Fruit fly (Drosophila melanogaster) whole organism, embryonic: ENCODE measurements around the gene zuc.

Experiments used
- Ada2b ChIP-seq: fragments of 200-800 bp; sonication (Bioruptor generic); IDR thresholded peaks from 2 replicates; pipeline ENCODE4 v1.3.6; 2022; ENCODE audit warnings: missing biosample characterization, missing genetic modification characterization
- Adf1 ChIP-seq: fragments of 200-800 bp; sonication (Bioruptor generic); IDR thresholded peaks from 2 replicates; pipeline ENCODE4 v1.3.6; 2022; ENCODE audit warnings: missing biosample characterization, missing genetic modification characterization
- B-H1 ChIP-seq: fragments of 200-800 bp; sonication (Bioruptor generic); IDR thresholded peaks from 3 replicates; pipeline ENCODE4 v1.3.6; 2022; ENCODE audit warnings: missing biosample characterization, missing genetic modification characterization
- Bdp1 ChIP-seq: fragments of 200-800 bp; sonication (Bioruptor generic); optimal IDR thresholded peaks from 3 replicates; lab custom pipeline; 2016; ENCODE audit warnings: missing biosample characterization, missing genetic modification characterization
- CG1024 ChIP-seq: fragments of 200-800 bp; sonication (Bioruptor generic); IDR thresholded peaks from 2 replicates; pipeline ENCODE4 v1.3.6; 2022; ENCODE audit warnings: missing biosample characterization, missing genetic modification characterization
- CG10267 ChIP-seq: fragments of 200-800 bp; sonication (Bioruptor generic); optimal IDR thresholded peaks from 2 replicates; lab custom pipeline; 2018; ENCODE audit warnings: missing biosample characterization, mild to moderate bottlenecking, missing genetic modification characterization, moderate library complexity
- CG13123 ChIP-seq: fragments of 200-800 bp; sonication (Bioruptor generic); optimal IDR thresholded peaks from 2 replicates; lab custom pipeline; 2016; ENCODE audit warnings: missing biosample characterization, missing genetic modification characterization
- CG13894 ChIP-seq: fragments of 200-800 bp; sonication (Bioruptor generic); optimal IDR thresholded peaks from 3 replicates; lab custom pipeline; 2018; ENCODE audit warnings: missing biosample characterization, mild to moderate bottlenecking, missing genetic modification characterization, moderate library complexity
- CG15269 ChIP-seq: fragments of 200-800 bp; sonication (Bioruptor generic); optimal IDR thresholded peaks from 2 replicates; lab custom pipeline; 2018; ENCODE audit warnings: missing biosample characterization, mild to moderate bottlenecking, missing genetic modification characterization, moderate library complexity
- CG1602 ChIP-seq: fragments of 200-800 bp; sonication (Bioruptor generic); optimal IDR thresholded peaks from 3 replicates; lab custom pipeline; 2016; ENCODE audit warnings: missing biosample characterization, missing genetic modification characterization
- CG16813 ChIP-seq: fragments of 200-800 bp; sonication (Bioruptor generic); IDR thresholded peaks from 3 replicates; pipeline ENCODE4 v1.3.6; 2022; ENCODE audit warnings: missing biosample characterization, missing genetic modification characterization; ENCODE audit not compliant: partially characterized antibody
- CG16863 ChIP-seq: fragments of 200-800 bp; sonication (Bioruptor generic); optimal IDR thresholded peaks from 3 replicates; lab custom pipeline; 2016; ENCODE audit warnings: missing biosample characterization, missing genetic modification characterization
- CG18011 ChIP-seq: fragments of 200-800 bp; sonication (Bioruptor generic); optimal IDR thresholded peaks from 2 replicates; lab custom pipeline; 2017; ENCODE audit warnings: missing biosample characterization, missing genetic modification characterization, mild to moderate bottlenecking, moderate library complexity, missing genotype
- CG1832 ChIP-seq: fragments of 200-800 bp; sonication (Bioruptor generic); optimal IDR thresholded peaks from 2 replicates; lab custom pipeline; 2017; ENCODE audit warnings: missing biosample characterization, mild to moderate bottlenecking, missing genetic modification characterization, inconsistent platforms
- CG18476 ChIP-seq: fragments of 200-800 bp; sonication (Bioruptor generic); optimal IDR thresholded peaks from 2 replicates; lab custom pipeline; 2016; ENCODE audit warnings: missing biosample characterization, mild to moderate bottlenecking, missing genetic modification characterization
- CG2678 ChIP-seq: fragments of 200-800 bp; sonication (Bioruptor generic); optimal IDR thresholded peaks from 3 replicates; lab custom pipeline; 2019; ENCODE audit warnings: missing biosample characterization, mild to moderate bottlenecking, missing genetic modification characterization, moderate library complexity
- CG32532 ChIP-seq: fragments of 200-800 bp; sonication (Bioruptor generic); IDR thresholded peaks from 2 replicates; pipeline ENCODE4 v1.3.6; 2022; ENCODE audit warnings: missing biosample characterization, missing genetic modification characterization
- CG32772 ChIP-seq: fragments of 200-800 bp; sonication (Bioruptor generic); IDR thresholded peaks from 2 replicates; pipeline ENCODE4 v1.3.6; 2022; ENCODE audit warnings: missing biosample characterization, missing genetic modification characterization
- CG8089 ChIP-seq: fragments of 200-800 bp; sonication (Bioruptor generic); optimal IDR thresholded peaks from 3 replicates; lab custom pipeline; 2016; ENCODE audit warnings: missing biosample characterization, missing genetic modification characterization
- CG8290 ChIP-seq, 3 experiments: fragments of 200-800 bp; sonication (Bioruptor generic); optimal IDR thresholded peaks; 2 replicates each; lab custom pipeline; 2016 to 2019; ENCODE audit warnings: missing biosample characterization in 3 of 3, missing genetic modification characterization in 3 of 3, mild to moderate bottlenecking in 2 of 3, moderate library complexity in 1 of 3
- CG9817 ChIP-seq: fragments of 200-800 bp; sonication (Bioruptor generic); optimal IDR thresholded peaks from 2 replicates; lab custom pipeline; 2018; ENCODE audit warnings: missing biosample characterization, mild to moderate bottlenecking, missing genetic modification characterization, moderate library complexity
- CG9932 ChIP-seq: fragments of 200-800 bp; sonication (Bioruptor generic); IDR thresholded peaks from 2 replicates; pipeline ENCODE4 v1.3.6; 2022; ENCODE audit warnings: missing biosample characterization, missing genetic modification characterization
- Chrac-16 ChIP-seq: fragments of 200-800 bp; sonication (Bioruptor generic); optimal IDR thresholded peaks from 3 replicates; lab custom pipeline; 2016; ENCODE audit warnings: missing biosample characterization, missing genetic modification characterization
- D19A ChIP-seq: fragments of 200-800 bp; optimal IDR thresholded peaks from 3 replicates; lab custom pipeline; 2019; ENCODE audit warnings: missing biosample characterization, mild to moderate bottlenecking, missing genetic modification characterization, moderate library complexity
- Dad ChIP-seq: fragments of 200-800 bp; sonication (Bioruptor generic); optimal IDR thresholded peaks from 3 replicates; lab custom pipeline; 2016; ENCODE audit warnings: missing biosample characterization, missing genetic modification characterization
- Fer1 ChIP-seq: fragments of 200-800 bp; sonication (Bioruptor generic); optimal IDR thresholded peaks from 2 replicates; lab custom pipeline; 2017; ENCODE audit warnings: missing biosample characterization, mild to moderate bottlenecking, missing genetic modification characterization
- H2.0 ChIP-seq: fragments of 200-800 bp; sonication (Bioruptor generic); IDR thresholded peaks from 2 replicates; pipeline ENCODE4 v1.3.6; 2022; ENCODE audit warnings: missing biosample characterization, missing genetic modification characterization
- Hmx ChIP-seq: fragments of 200-800 bp; sonication (Bioruptor generic); optimal IDR thresholded peaks from 2 replicates; lab custom pipeline; 2016; ENCODE audit warnings: missing biosample characterization, missing genetic modification characterization
- Scr ChIP-seq: fragments of 200-800 bp; sonication (Bioruptor generic); IDR thresholded peaks from 2 replicates; pipeline ENCODE4 v1.3.6; 2022; ENCODE audit warnings: missing biosample characterization, missing genetic modification characterization; ENCODE audit not compliant: partially characterized antibody
- Stat92E ChIP-seq, 3 experiments: fragments of >200 bp in 2 of 3; fragments of 200-800 bp in 1 of 3; sonication (Bioruptor generic) in 1 of 3; optimal IDR thresholded peaks; 2 replicates each; lab custom pipeline; 2017 to 2019; ENCODE audit warnings: missing biosample characterization in 3 of 3, missing genetic modification characterization in 3 of 3, mild to moderate bottlenecking in 1 of 3, moderate library complexity in 1 of 3
- az2 ChIP-seq: fragments of 200-800 bp; sonication (Bioruptor generic); optimal IDR thresholded peaks from 3 replicates; lab custom pipeline; 2016; ENCODE audit warnings: missing biosample characterization, missing genetic modification characterization
- cad ChIP-seq: fragments of >200 bp; optimal IDR thresholded peaks from 2 replicates; lab custom pipeline; 2017; ENCODE audit warnings: missing biosample characterization, missing genetic modification characterization
- chm ChIP-seq: fragments of 200-800 bp; sonication (Bioruptor generic); IDR thresholded peaks from 2 replicates; pipeline ENCODE4 v1.3.6; 2022; ENCODE audit warnings: missing biosample characterization, missing genetic modification characterization
- crc ChIP-seq: fragments of 200-800 bp; sonication (Bioruptor generic); optimal IDR thresholded peaks from 2 replicates; lab custom pipeline; 2016; ENCODE audit warnings: missing biosample characterization, missing genetic modification characterization
- ewg ChIP-seq: fragments of 200-800 bp; sonication (Bioruptor generic); optimal IDR thresholded peaks from 3 replicates; lab custom pipeline; 2017; ENCODE audit warnings: mild to moderate bottlenecking, missing biosample characterization, missing genetic modification reagents, missing genetic modification characterization
- hbn ChIP-seq: fragments of 200-800 bp; sonication (Bioruptor generic); IDR thresholded peaks from 2 replicates; pipeline ENCODE4 v1.3.6; 2022; ENCODE audit warnings: missing biosample characterization, missing genetic modification characterization; ENCODE audit not compliant: partially characterized antibody
- jing ChIP-seq: fragments of 200-800 bp; sonication (Bioruptor generic); optimal IDR thresholded peaks from 2 replicates; lab custom pipeline; 2018; ENCODE audit warnings: missing biosample characterization, mild to moderate bottlenecking, missing genetic modification characterization
- lab ChIP-seq: fragments of 200-800 bp; sonication (Bioruptor generic); optimal IDR thresholded peaks from 3 replicates; lab custom pipeline; 2017; ENCODE audit warnings: missing biosample characterization, missing genetic modification characterization, mild to moderate bottlenecking, moderate library complexity, missing genetic modification reagents
- pb ChIP-seq: fragments of 200-800 bp; sonication (Bioruptor generic); optimal IDR thresholded peaks from 3 replicates; lab custom pipeline; 2016; ENCODE audit warnings: missing biosample characterization, missing genetic modification characterization
- pzg ChIP-seq: fragments of 200-800 bp; sonication (Bioruptor generic); optimal IDR thresholded peaks from 3 replicates; lab custom pipeline; 2018; ENCODE audit warnings: missing biosample characterization, mild to moderate bottlenecking, missing genetic modification characterization, moderate library complexity
- ro ChIP-seq: fragments of 200-800 bp; sonication (Bioruptor generic); IDR thresholded peaks from 2 replicates; pipeline ENCODE4 v1.3.6; 2022; ENCODE audit warnings: missing biosample characterization, missing genetic modification characterization
- sna ChIP-seq: fragments of 200-800 bp; sonication (Bioruptor generic); IDR thresholded peaks from 2 replicates; pipeline ENCODE4 v1.3.6; 2022; ENCODE audit warnings: missing biosample characterization, missing genetic modification characterization; ENCODE audit not compliant: partially characterized antibody
- ssp ChIP-seq: fragments of 200-800 bp; sonication (Bioruptor generic); IDR thresholded peaks from 2 replicates; pipeline ENCODE4 v1.3.6; 2022; ENCODE audit warnings: missing biosample characterization, missing genetic modification characterization
- stc ChIP-seq: fragments of 200-800 bp; sonication (Bioruptor generic); IDR thresholded peaks from 2 replicates; pipeline ENCODE4 v1.3.6; 2022; ENCODE audit warnings: missing biosample characterization, missing genetic modification characterization
- tup ChIP-seq: fragments of 200-800 bp; sonication (Bioruptor generic); optimal IDR thresholded peaks from 2 replicates; lab custom pipeline; 2016; ENCODE audit warnings: missing biosample characterization, mild to moderate bottlenecking, missing genetic modification characterization, moderate library complexity
- z ChIP-seq: fragments of 200-800 bp; sonication (Bioruptor generic); IDR thresholded peaks from 3 replicates; pipeline ENCODE4 v1.3.6; 2022; ENCODE audit warnings: missing biosample characterization, missing genetic modification characterization
- zen2 ChIP-seq: fragments of 200-800 bp; sonication (Bioruptor generic); IDR thresholded peaks from 3 replicates; pipeline ENCODE4 v1.3.6; 2022; ENCODE audit warnings: missing biosample characterization, missing genetic modification characterization; ENCODE audit not compliant: partially characterized antibody
- zf30C ChIP-seq: fragments of 200-800 bp; sonication (Bioruptor generic); optimal IDR thresholded peaks from 3 replicates; lab custom pipeline; 2018; ENCODE audit warnings: missing biosample characterization, mild to moderate bottlenecking, missing genetic modification characterization

Gene zuc

dm6 chr2L:12011682-12012655, 22.3 kb upstream of the zuc start (continued):
- TF ChIP-seq CG13123 (GFP tag; lab: Kevin White, UChicago) (no peak), pzg (GFP tag; lab: Kevin White, UChicago) (peak; percentile 67), CG8089 (peak; percentile 56), CG16813 (no peak), Adf1 (GFP tag; lab: Robert Waterston, UW) (no peak), Ada2b (no peak), zf30C (GFP tag; lab: Kevin White, UChicago) (no peak), chm (GFP tag; lab: Robert Waterston, UW) (no peak), cad (GFP tag; lab: Kevin White, UChicago) (peak; percentile 77), az2 (GFP tag; lab: Kevin White, UChicago) (peak; percentile 69), CG16863 (GFP tag; lab: Kevin White, UChicago) (peak; percentile 68), CG13894 (tag; lab: Kevin White, UChicago) (peak; percentile 90), tup (GFP tag; lab: Kevin White, UChicago) (peak; percentile 24), crc (GFP tag; lab: Kevin White, UChicago) (peak; percentile 17), B-H1 (no peak), Hmx (GFP tag; lab: Kevin White, UChicago) (no peak), Fer1 (GFP tag; lab: Kevin White, UChicago) (peak; percentile 90), ro (GFP tag; lab: Robert Waterston, UW) (no peak), CG15269 (tag; lab: Kevin White, UChicago) (peak; percentile 62), CG8290 (GFP tag; optimal IDR thresholded peaks at IDR 0.05; lab: Kevin White, UChicago) (no peak), CG8290 (tag; optimal IDR thresholded peaks at IDR 0.05; lab: Kevin White, UChicago) (peak; percentile 15 to 96), CG18011 (GFP tag; lab: Kevin White, UChicago) (peak; percentile 36), CG9817 (tag; lab: Kevin White, UChicago) (peak; percentile 40), CG10267 (tag; lab: Kevin White, UChicago) (peak; percentile 55), CG18476 (GFP tag; lab: Kevin White, UChicago) (no peak), z (GFP tag; lab: Robert Waterston, UW) (no peak), Chrac-16 (GFP tag; lab: Kevin White, UChicago) (peak; percentile 64), sna (no peak), D19A (tag; lab: Kevin White, UChicago) (peak; percentile 67), CG32532 (GFP tag; lab: Robert Waterston, UW) (no peak), jing (GFP tag; lab: Kevin White, UChicago) (no peak), CG1602 (no peak), CG2678 (peak; percentile 71), lab (peak; percentile 94), zen2 (GFP tag; lab: Robert Waterston, UW) (no peak), Bdp1 (GFP tag; lab: Kevin White, UChicago) (peak; percentile 63), ssp (no peak), pb (GFP tag; lab: Kevin White, UChicago) (peak; percentile 78), hbn (GFP tag; lab: Robert Waterston, UW) (no peak), ewg (GFP tag; lab: Kevin White, UChicago) (peak; percentile 48), stc (no peak), Stat92E (GFP tag; optimal IDR thresholded peaks at IDR 0.05; lab: Kevin White, UChicago) (peak in 1 of 3 experiments; percentile 74), Scr (GFP tag; lab: Robert Waterston, UW) (no peak), H2.0 (GFP tag; lab: Robert Waterston, UW) (no peak), CG32772 (GFP tag; lab: Robert Waterston, UW) (no peak), Dad (peak; percentile 79), CG1024 (GFP tag; lab: Robert Waterston, UW) (no peak), CG9932 (GFP tag; lab: Robert Waterston, UW) (no peak), CG1832 (GFP tag; lab: Kevin White, UChicago) (peak; percentile 44)
